Worm (Caenorhabditis elegans) whole organism, L3 larva: Measurements from ENCODE around the gene hrg-1.

Source experiments
- R02D3.7 ChIP-seq: fragments of 150-350 bp; optimal IDR thresholded peaks from 2 replicates; lab custom pipeline; 2014; ENCODE audit warnings: missing biosample characterization, missing genetic modification characterization
- ZK546.5 ChIP-seq: sonication (generic microtip); optimal IDR thresholded peaks from 2 replicates; lab custom pipeline; 2017; ENCODE audit warnings: missing biosample characterization, missing genetic modification characterization
- aly-2 ChIP-seq: fragments of 150-350 bp; optimal IDR thresholded peaks from 2 replicates; lab custom pipeline; 2014; ENCODE audit warnings: missing biosample characterization, missing genetic modification characterization
- ama-1 ChIP-seq: fragments of 150-350 bp; optimal IDR thresholded peaks from 2 replicates; lab custom pipeline; 2018
- ceh-16 ChIP-seq: sonication (generic microtip); optimal IDR thresholded peaks from 2 replicates; lab custom pipeline; 2017; ENCODE audit warnings: missing biosample characterization, missing genetic modification characterization
- ceh-28 ChIP-seq: fragments of 150-350 bp; optimal IDR thresholded peaks from 2 replicates; lab custom pipeline; 2014; ENCODE audit warnings: missing biosample characterization, missing genetic modification reagents, missing genetic modification characterization
- ceh-82 ChIP-seq: fragments of 150-350 bp; optimal IDR thresholded peaks from 2 replicates; lab custom pipeline; 2014; ENCODE audit warnings: missing biosample characterization, missing genetic modification characterization
- ceh-9 ChIP-seq: sonication (generic microtip); optimal IDR thresholded peaks from 2 replicates; lab custom pipeline; 2018; ENCODE audit warnings: missing biosample characterization, missing genetic modification characterization
- egl-27 ChIP-seq: sonication (generic microtip); optimal IDR thresholded peaks from 4 replicates; lab custom pipeline; 2017; ENCODE audit warnings: missing biosample characterization, missing genetic modification reagents, missing genetic modification characterization
- egl-5 ChIP-seq: fragments of 150-350 bp; optimal IDR thresholded peaks from 2 replicates; lab custom pipeline; 2017; ENCODE audit warnings: missing biosample characterization, missing genetic modification reagents, missing genetic modification characterization, inconsistent platforms
- elt-2 ChIP-seq: sonication (generic microtip); optimal IDR thresholded peaks from 2 replicates; lab custom pipeline; 2016; ENCODE audit warnings: missing genetic modification reagents, mild to moderate bottlenecking, missing genetic modification characterization, missing compliant biosample characterization
- elt-3 ChIP-seq, 3 experiments: fragments of 150-350 bp in 1 of 3; sonication (generic microtip) in 2 of 3; optimal IDR thresholded peaks; 2 replicates in 2 of 3; 4 replicates in 1 of 3; lab custom pipeline; 2014 to 2017; ENCODE audit warnings: missing biosample characterization in 3 of 3, missing genetic modification characterization in 3 of 3
- eor-1 ChIP-seq, 2 experiments: fragments of 150-350 bp; optimal IDR thresholded peaks; 2 replicates each; lab custom pipeline; 2014 to 2018; ENCODE audit warnings: missing biosample characterization in 2 of 2, missing genetic modification characterization in 2 of 2
- fkh-10 ChIP-seq: sonication (generic microtip); optimal IDR thresholded peaks from 2 replicates; lab custom pipeline; 2017; ENCODE audit warnings: missing biosample characterization, missing genetic modification reagents, missing genetic modification characterization
- fos-1 ChIP-seq: fragments of 150-350 bp; optimal IDR thresholded peaks from 2 replicates; lab custom pipeline; 2014; ENCODE audit warnings: missing biosample characterization, missing genetic modification characterization
- hmg-11 ChIP-seq: sonication (generic microtip); optimal IDR thresholded peaks from 2 replicates; lab custom pipeline; 2016; ENCODE audit warnings: missing genetic modification characterization, missing compliant biosample characterization
- jun-1 ChIP-seq: fragments of 150-350 bp; optimal IDR thresholded peaks from 2 replicates; lab custom pipeline; 2014; ENCODE audit warnings: missing biosample characterization, missing genetic modification reagents, missing genetic modification characterization
- lin-15B ChIP-seq: fragments of 150-350 bp; optimal IDR thresholded peaks from 2 replicates; lab custom pipeline; 2014; ENCODE audit warnings: missing biosample characterization, missing genetic modification characterization
- lin-39 ChIP-seq: fragments of 150-350 bp; optimal IDR thresholded peaks from 2 replicates; lab custom pipeline; 2018; ENCODE audit warnings: missing biosample characterization, missing genetic modification reagents, missing genetic modification characterization
- lsy-12 ChIP-seq: sonication (generic microtip); optimal IDR thresholded peaks from 2 replicates; lab custom pipeline; 2016; ENCODE audit warnings: mild to moderate bottlenecking, missing genetic modification characterization, missing compliant biosample characterization
- mdl-1 ChIP-seq: fragments of 150-350 bp; optimal IDR thresholded peaks from 2 replicates; lab custom pipeline; 2014; ENCODE audit warnings: missing biosample characterization, missing genetic modification characterization
- mml-1 ChIP-seq: fragments of 150-350 bp; sonication (generic microtip); optimal IDR thresholded peaks from 3 replicates; lab custom pipeline; 2014; ENCODE audit warnings: missing biosample characterization, missing genetic modification characterization
- nfya-1 ChIP-seq: sonication (generic microtip); optimal IDR thresholded peaks from 2 replicates; lab custom pipeline; 2017; ENCODE audit warnings: missing genetic modification characterization, mild to moderate bottlenecking, missing compliant biosample characterization, antibody characterized with exemption, moderate library complexity; ENCODE audit not compliant: insufficient read depth
- nhr-11 ChIP-seq: fragments of 150-350 bp; optimal IDR thresholded peaks from 2 replicates; lab custom pipeline; 2014; ENCODE audit warnings: missing biosample characterization, missing genetic modification characterization
- nhr-12 ChIP-seq: fragments of 150-350 bp; optimal IDR thresholded peaks from 2 replicates; lab custom pipeline; 2014; ENCODE audit warnings: missing biosample characterization, missing genetic modification characterization
- nhr-23 ChIP-seq: fragments of 150-350 bp; optimal IDR thresholded peaks from 2 replicates; lab custom pipeline; 2014; ENCODE audit warnings: missing biosample characterization, missing genetic modification reagents, missing genetic modification characterization
- nhr-237 ChIP-seq: fragments of 150-350 bp; optimal IDR thresholded peaks from 2 replicates; lab custom pipeline; 2014; ENCODE audit warnings: missing biosample characterization, missing genetic modification characterization
- nhr-25 ChIP-seq: sonication (generic microtip); optimal IDR thresholded peaks from 2 replicates; lab custom pipeline; 2017; ENCODE audit warnings: missing biosample characterization, missing genetic modification characterization
- nhr-28 ChIP-seq: fragments of 150-350 bp; optimal IDR thresholded peaks from 2 replicates; lab custom pipeline; 2014; ENCODE audit warnings: missing biosample characterization, missing genetic modification characterization
- nhr-43 ChIP-seq: sonication (generic microtip); optimal IDR thresholded peaks from 2 replicates; lab custom pipeline; 2016; ENCODE audit warnings: mild to moderate bottlenecking, missing genetic modification characterization, missing compliant biosample characterization; ENCODE audit not compliant: poor library complexity, severe bottlenecking
- nhr-76 ChIP-seq: fragments of 150-350 bp; sonication (generic microtip); optimal IDR thresholded peaks from 5 replicates; lab custom pipeline; 2014; ENCODE audit warnings: missing biosample characterization, missing genetic modification characterization
- nhr-77 ChIP-seq: fragments of 150-350 bp; optimal IDR thresholded peaks from 2 replicates; lab custom pipeline; 2014; ENCODE audit warnings: missing biosample characterization, missing genetic modification characterization
- pha-4 ChIP-seq: fragments of 150-350 bp; optimal IDR thresholded peaks from 2 replicates; lab custom pipeline; 2014; ENCODE audit warnings: missing biosample characterization, missing genetic modification reagents, missing genetic modification characterization
- pqm-1 ChIP-seq: fragments of 150-350 bp; optimal IDR thresholded peaks from 2 replicates; lab custom pipeline; 2017; ENCODE audit warnings: missing biosample characterization, missing genetic modification characterization, inconsistent platforms
- sea-2 ChIP-seq: fragments of 150-350 bp; sonication (generic microtip); optimal IDR thresholded peaks from 4 replicates; lab custom pipeline; 2014; ENCODE audit warnings: missing biosample characterization, missing genetic modification reagents, missing genetic modification characterization
- snpc-4 ChIP-seq: fragments of 150-350 bp; optimal IDR thresholded peaks from 2 replicates; lab custom pipeline; 2014; ENCODE audit warnings: missing biosample characterization, missing genetic modification characterization
- tbx-2 ChIP-seq: sonication (generic microtip); optimal IDR thresholded peaks from 2 replicates; lab custom pipeline; 2016; ENCODE audit warnings: mild to moderate bottlenecking, missing genetic modification characterization, missing compliant biosample characterization
- unc-39 ChIP-seq: sonication (generic microtip); optimal IDR thresholded peaks from 4 replicates; lab custom pipeline; 2017; ENCODE audit warnings: missing biosample characterization, missing genetic modification characterization
- unc-62 ChIP-seq: fragments of 150-350 bp; sonication (generic microtip); optimal IDR thresholded peaks from 4 replicates; lab custom pipeline; 2014; ENCODE audit warnings: missing biosample characterization, missing genetic modification reagents, missing genetic modification characterization
- ztf-11 ChIP-seq: fragments of 150-350 bp; optimal IDR thresholded peaks from 2 replicates; lab custom pipeline; 2014; ENCODE audit warnings: missing biosample characterization, missing genetic modification characterization
- ztf-4 ChIP-seq: fragments of 150-350 bp; optimal IDR thresholded peaks from 2 replicates; lab custom pipeline; 2014; ENCODE audit warnings: missing biosample characterization, missing genetic modification characterization

Gene hrg-1

ce11 chrX:3969353-3969752, 46.7 kb downstream of the hrg-1 start:
- TF ChIP-seq aly-2 (tag; lab: Kevin White, UChicago), result no peak
- no peak for TF ChIP-seq unc-62 (GFP tag; lab: Kevin White, UChicago)
- peak; percentile 9 for TF ChIP-seq pqm-1 (tag; lab: Kevin White, UChicago)
- TF ChIP-seq ztf-11 (tag; lab: Kevin White, UChicago), result no peak
- TF ChIP-seq lin-39 (tag; lab: Kevin White, UChicago), result peak; percentile 55
- peak; percentile 38 for TF ChIP-seq pha-4
- no peak for TF ChIP-seq unc-39
- TF ChIP-seq elt-3 (tag; optimal IDR thresholded peaks at IDR 0.05; lab: Kevin White, UChicago), result no peak
- no peak for TF ChIP-seq mdl-1 (tag; lab: Kevin White, UChicago)
- TF ChIP-seq nhr-237 (tag; lab: Kevin White, UChicago), result no peak
- TF ChIP-seq nhr-28, result no peak
- TF ChIP-seq nfya-1 (tag; lab: Kevin White, UChicago), result peak; percentile 17
- TF ChIP-seq fkh-10 (GFP tag; lab: Kevin White, UChicago), result no peak
- TF ChIP-seq ceh-9, result no peak
- peak; percentile 41 for TF ChIP-seq nhr-25 (tag; lab: Kevin White, UChicago)
- no peak for TF ChIP-seq ceh-28 (tag; lab: Kevin White, UChicago)
- no peak for TF ChIP-seq jun-1 (tag; lab: Kevin White, UChicago)
- no peak for TF ChIP-seq tbx-2
- TF ChIP-seq hmg-11 (tag; lab: Kevin White, UChicago), result no peak
- no peak for TF ChIP-seq lin-15B
- TF ChIP-seq nhr-43 (tag; lab: Kevin White, UChicago), result peak; percentile 47
- TF ChIP-seq ztf-4 (tag; lab: Kevin White, UChicago), result no peak
- no peak for TF ChIP-seq eor-1 (tag; optimal IDR thresholded peaks at IDR 0.05; lab: Kevin White, UChicago)

- TF ChIP-seq aly-2 (tag; lab: Kevin White, UChicago), result no peak
- no peak for TF ChIP-seq mml-1 (tag; lab: Kevin White, UChicago)
- no peak for TF ChIP-seq ztf-11 (tag; lab: Kevin White, UChicago)
- no peak for TF ChIP-seq unc-62 (GFP tag; lab: Kevin White, UChicago)
- TF ChIP-seq nhr-76 (tag; lab: Kevin White, UChicago), result no peak
- no peak for TF ChIP-seq ceh-9
- TF ChIP-seq nhr-11, result no peak
- TF ChIP-seq nhr-25 (tag; lab: Kevin White, UChicago), result no peak
- TF ChIP-seq ceh-28 (tag; lab: Kevin White, UChicago), result peak; percentile 5
- no peak for TF ChIP-seq ceh-16 (tag; lab: Kevin White, UChicago)
- TF ChIP-seq R02D3.7, result no peak
- TF ChIP-seq nhr-77 (tag; lab: Kevin White, UChicago), result no peak
- TF ChIP-seq snpc-4 (tag; lab: Kevin White, UChicago), result no peak
- TF ChIP-seq pha-4, result peak; percentile 53
- no peak for TF ChIP-seq nfya-1 (tag; lab: Kevin White, UChicago)
- TF ChIP-seq ZK546.5 (tag; lab: Kevin White, UChicago), result no peak
- no peak for TF ChIP-seq elt-3 (tag; optimal IDR thresholded peaks at IDR 0.05; lab: Kevin White, UChicago)
- TF ChIP-seq nhr-23, result no peak
- TF ChIP-seq unc-39, result no peak
- peak; percentile 87 for TF ChIP-seq elt-2 (tag; lab: Kevin White, UChicago)
- TF ChIP-seq fos-1 (tag; lab: Kevin White, UChicago), result no peak
- TF ChIP-seq egl-27 (tag; lab: Kevin White, UChicago), result no peak
- no peak for TF ChIP-seq egl-5
- peak; percentile 80 for TF ChIP-seq pqm-1 (tag; lab: Kevin White, UChicago)
- TF ChIP-seq lsy-12, result no peak
- TF ChIP-seq mdl-1 (tag; lab: Kevin White, UChicago), result no peak
- TF ChIP-seq nhr-28, result no peak
- TF ChIP-seq fkh-10 (GFP tag; lab: Kevin White, UChicago), result no peak
- peak; percentile 60 for TF ChIP-seq jun-1 (tag; lab: Kevin White, UChicago)
- TF ChIP-seq ama-1 (lab: Kevin White, UChicago), result no peak
- no peak for TF ChIP-seq nhr-43 (tag; lab: Kevin White, UChicago)
- TF ChIP-seq lin-39 (tag; lab: Kevin White, UChicago), result no peak
- TF ChIP-seq ceh-82 (tag; lab: Kevin White, UChicago), result no peak
- no peak for TF ChIP-seq sea-2 (GFP tag; lab: Kevin White, UChicago)
- TF ChIP-seq nhr-12 (tag; lab: Kevin White, UChicago), result no peak
These were observed 47.6 kb downstream of the hrg-1 start, which contains the start of gene C16B8.3 for ce11 chrX:3968209-3968960. Gene C16B8.3 (minus strand): TSS chrX:3968634.
